Worm (Caenorhabditis elegans): ENCODE data around the gene fbxa-151.

- TF ChIP-seq R02D3.7 (tag; optimal IDR thresholded peaks at IDR 0.05) (no peak), ceh-82 (tag; optimal IDR thresholded peaks at IDR 0.05) (no peak), skn-1 (tag; optimal IDR thresholded peaks at IDR 0.05) (no peak), C34F6.9 (tag; optimal IDR thresholded peaks at IDR 0.05) (no peak), nhr-10 (tag; optimal IDR thresholded peaks at IDR 0.05) (no peak), ztf-4 (tag; optimal IDR thresholded peaks at IDR 0.05) (no peak), nhr-11 (tag; optimal IDR thresholded peaks at IDR 0.05) (no peak), ztf-1 (GFP tag; conservative IDR thresholded peaks at IDR 0.05) (no peak), blmp-1 (tag; optimal IDR thresholded peaks at IDR 0.05; ENCODE audit: insufficient read depth) (no peak)
Measured at ce11 chrIII:1308887-1309286, 42.2 kb upstream of the fbxa-151 start, which contains the start of gene Y82E9BL.12.
